Worm (Caenorhabditis elegans) whole organism, young adult: ENCODE results near the gene hut-1.

Experiments
- B0336.3 ChIP-seq: fragments of 200-800 bp; sonication (Bioruptor generic); IDR thresholded peaks from 2 replicates; pipeline ENCODE4 v1.3.6; 2022; ENCODE audit warnings: missing genetic modification characterization, missing compliant biosample characterization
- F39B2.1 ChIP-seq: fragments of 200-800 bp; sonication (Bioruptor generic); IDR thresholded peaks from 2 replicates; pipeline ENCODE4 v1.3.6; 2022; ENCODE audit warnings: missing genetic modification reagents, missing genetic modification characterization, missing compliant biosample characterization
- F52B5.7 ChIP-seq: sonication (generic microtip); optimal IDR thresholded peaks from 2 replicates; lab custom pipeline; 2016; ENCODE audit warnings: mild to moderate bottlenecking, missing genetic modification characterization, missing compliant biosample characterization
- F55B11.4 ChIP-seq: sonication (generic microtip); optimal IDR thresholded peaks from 2 replicates; lab custom pipeline; 2016; ENCODE audit warnings: missing compliant biosample characterization, missing genetic modification characterization, borderline replicate concordance; ENCODE audit not compliant: insufficient read depth
- K11D2.4 ChIP-seq: fragments of 200-800 bp; sonication (Bioruptor generic); IDR thresholded peaks from 2 replicates; pipeline ENCODE4 v1.3.6; 2022; ENCODE audit warnings: missing genetic modification reagents, missing genetic modification characterization, missing compliant biosample characterization
- Y53G8AR.9 ChIP-seq: fragments of 200-800 bp; sonication (Bioruptor generic); conservative IDR thresholded peaks from 2 replicates; pipeline ENCODE4 v1.3.6; 2022; ENCODE audit warnings: missing genetic modification reagents, missing genetic modification characterization, missing compliant biosample characterization
- Y79H2A.3 ChIP-seq: fragments of 200-800 bp; sonication (Bioruptor generic); conservative IDR thresholded peaks from 2 replicates; pipeline ENCODE4 v1.3.6; 2022; ENCODE audit warnings: missing genetic modification reagents, missing genetic modification characterization, missing compliant biosample characterization
- ama-1 ChIP-seq, 3 experiments: fragments of 150-350 bp in 1 of 3; sonication (generic microtip) in 2 of 3; optimal IDR thresholded peaks; 2 replicates each; lab custom pipeline; 2014 to 2018; ENCODE audit warnings: missing biosample characterization in 2 of 3, missing genetic modification characterization in 2 of 3, missing genetic modification reagents in 2 of 3
- aptf-3 ChIP-seq: fragments of 200-800 bp; sonication (Bioruptor generic); IDR thresholded peaks from 2 replicates; pipeline ENCODE4 v1.3.6; 2022; ENCODE audit warnings: missing genetic modification characterization, missing compliant biosample characterization
- attf-6 ChIP-seq: fragments of 200-800 bp; sonication (Bioruptor generic); IDR thresholded peaks from 2 replicates; pipeline ENCODE4 v1.3.6; 2022; ENCODE audit warnings: missing genetic modification reagents, missing genetic modification characterization, missing compliant biosample characterization
- bed-1 ChIP-seq: fragments of 200-800 bp; sonication (Bioruptor generic); IDR thresholded peaks from 2 replicates; pipeline ENCODE4 v1.3.6; 2022; ENCODE audit warnings: missing genetic modification reagents, missing genetic modification characterization, missing compliant biosample characterization
- ccch-3 ChIP-seq: fragments of 200-800 bp; sonication (Bioruptor generic); optimal IDR thresholded peaks from 2 replicates; lab custom pipeline; 2018; ENCODE audit warnings: mild to moderate bottlenecking, missing genetic modification characterization, missing compliant biosample characterization
- cebp-2 ChIP-seq: fragments of 200-800 bp; sonication (Bioruptor generic); IDR thresholded peaks from 2 replicates; pipeline ENCODE4 v1.3.6; 2022; ENCODE audit warnings: missing genetic modification characterization, missing compliant biosample characterization
- ceh-58 ChIP-seq: fragments of 200-800 bp; sonication (Bioruptor generic); IDR thresholded peaks from 2 replicates; pipeline ENCODE4 v1.3.6; 2022; ENCODE audit warnings: missing genetic modification characterization, missing compliant biosample characterization
- ceh-91 ChIP-seq: fragments of 200-800 bp; sonication (Bioruptor generic); IDR thresholded peaks from 2 replicates; pipeline ENCODE4 v1.3.6; 2022; ENCODE audit warnings: missing genetic modification reagents, missing genetic modification characterization, missing compliant biosample characterization
- chd-7 ChIP-seq: sonication (generic microtip); optimal IDR thresholded peaks from 2 replicates; lab custom pipeline; 2016; ENCODE audit warnings: mild to moderate bottlenecking, missing genetic modification characterization, moderate library complexity, missing compliant biosample characterization
- die-1 ChIP-seq: sonication (generic microtip); optimal IDR thresholded peaks from 2 replicates; lab custom pipeline; 2016; ENCODE audit warnings: missing genotype, mild to moderate bottlenecking, missing genetic modification characterization, missing compliant biosample characterization
- egl-18 ChIP-seq: fragments of 200-800 bp; sonication (Bioruptor generic); IDR thresholded peaks from 2 replicates; pipeline ENCODE4 v1.3.6; 2022; ENCODE audit warnings: missing genetic modification reagents, missing genetic modification characterization, missing compliant biosample characterization
- ekl-4 ChIP-seq: fragments of 200-800 bp; sonication (Bioruptor generic); IDR thresholded peaks from 2 replicates; pipeline ENCODE4 v1.3.6; 2022; ENCODE audit warnings: missing genetic modification reagents, missing genetic modification characterization, missing compliant biosample characterization
- hsf-1 ChIP-seq: fragments of 200-800 bp; sonication (Bioruptor generic); IDR thresholded peaks from 2 replicates; pipeline ENCODE4 v1.3.6; 2022; ENCODE audit warnings: missing genetic modification reagents, missing genetic modification characterization, missing compliant biosample characterization
- lin-54 ChIP-seq: fragments of 200-800 bp; sonication (Bioruptor generic); optimal IDR thresholded peaks from 2 replicates; lab custom pipeline; 2018; ENCODE audit warnings: mild to moderate bottlenecking, missing genetic modification characterization, missing compliant biosample characterization
- lir-1 ChIP-seq: fragments of 200-800 bp; sonication (Bioruptor generic); conservative IDR thresholded peaks from 2 replicates; pipeline ENCODE4 v1.3.6; 2022; ENCODE audit warnings: missing genetic modification reagents, missing genetic modification characterization, missing compliant biosample characterization
- lsl-1 ChIP-seq: fragments of 200-800 bp; sonication (Bioruptor generic); optimal IDR thresholded peaks from 2 replicates; lab custom pipeline; 2018; ENCODE audit warnings: mild to moderate bottlenecking, missing genetic modification characterization, moderate library complexity, missing compliant biosample characterization
- lsy-27 ChIP-seq: sonication (generic microtip); optimal IDR thresholded peaks from 2 replicates; lab custom pipeline; 2017; ENCODE audit warnings: missing genetic modification characterization, mild to moderate bottlenecking, missing compliant biosample characterization, antibody characterized with exemption, missing genotype, borderline replicate concordance; ENCODE audit not compliant: insufficient read depth
- madf-10 ChIP-seq: sonication (generic microtip); optimal IDR thresholded peaks from 2 replicates; lab custom pipeline; 2016; ENCODE audit warnings: mild to moderate bottlenecking, missing genetic modification characterization, missing compliant biosample characterization
- madf-3 ChIP-seq: fragments of 200-800 bp; sonication (Bioruptor generic); IDR thresholded peaks from 2 replicates; pipeline ENCODE4 v1.3.6; 2022; ENCODE audit warnings: missing genetic modification reagents, missing genetic modification characterization, missing compliant biosample characterization
- madf-6 ChIP-seq: fragments of 200-800 bp; sonication (Bioruptor generic); IDR thresholded peaks from 2 replicates; pipeline ENCODE4 v1.3.6; 2022; ENCODE audit warnings: missing genetic modification reagents, missing genetic modification characterization, missing compliant biosample characterization
- mcd-1 ChIP-seq: fragments of 200-800 bp; sonication (Bioruptor generic); IDR thresholded peaks from 2 replicates; pipeline ENCODE4 v1.3.6; 2022; ENCODE audit warnings: missing genetic modification reagents, missing genetic modification characterization, missing compliant biosample characterization
- mel-28 ChIP-seq: sonication (generic microtip); optimal IDR thresholded peaks from 2 replicates; lab custom pipeline; 2016; ENCODE audit warnings: borderline replicate concordance, mild to moderate bottlenecking, missing genetic modification characterization, missing compliant biosample characterization
- nfya-2 ChIP-seq: fragments of 200-800 bp; sonication (Bioruptor generic); IDR thresholded peaks from 2 replicates; pipeline ENCODE4 v1.3.6; 2022; ENCODE audit warnings: missing genetic modification reagents, missing genetic modification characterization, missing compliant biosample characterization
- nfyb-1 ChIP-seq: fragments of 200-800 bp; sonication (Bioruptor generic); IDR thresholded peaks from 2 replicates; pipeline ENCODE4 v1.3.6; 2022; ENCODE audit warnings: missing genetic modification reagents, missing genetic modification characterization, missing compliant biosample characterization
- nhr-27 ChIP-seq: fragments of 200-800 bp; sonication (Bioruptor generic); optimal IDR thresholded peaks from 2 replicates; lab custom pipeline; 2018; ENCODE audit warnings: mild to moderate bottlenecking, missing genetic modification characterization, moderate library complexity, missing compliant biosample characterization
- sdz-38 ChIP-seq: sonication (generic microtip); optimal IDR thresholded peaks from 2 replicates; lab custom pipeline; 2016; ENCODE audit warnings: missing genotype, missing genetic modification characterization, missing compliant biosample characterization
- snpc-1.3 ChIP-seq: sonication (generic microtip); optimal IDR thresholded peaks from 2 replicates; lab custom pipeline; 2017; ENCODE audit warnings: missing genetic modification characterization, mild to moderate bottlenecking, missing compliant biosample characterization, antibody characterized with exemption, moderate library complexity, missing genotype, missing genetic modification reagents; ENCODE audit not compliant: insufficient read depth
- snpc-3.4 ChIP-seq: sonication (generic microtip); optimal IDR thresholded peaks from 2 replicates; lab custom pipeline; 2017; ENCODE audit warnings: missing genetic modification characterization, mild to moderate bottlenecking, missing compliant biosample characterization, antibody characterized with exemption, moderate library complexity, missing genotype, missing genetic modification reagents
- tbp1 ChIP-seq: fragments of 200-800 bp; sonication (Bioruptor generic); optimal IDR thresholded peaks from 2 replicates; lab custom pipeline; 2018; ENCODE audit warnings: mild to moderate bottlenecking, missing genetic modification characterization, missing compliant biosample characterization
- tlf-1 ChIP-seq: fragments of 200-800 bp; sonication (Bioruptor generic); optimal IDR thresholded peaks from 2 replicates; lab custom pipeline; 2018; ENCODE audit warnings: mild to moderate bottlenecking, missing genetic modification characterization, missing compliant biosample characterization
- zfh-2 ChIP-seq: fragments of 200-800 bp; sonication (Bioruptor generic); conservative IDR thresholded peaks from 2 replicates; pipeline ENCODE4 v1.3.6; 2022; ENCODE audit warnings: missing genetic modification reagents, missing genetic modification characterization, missing compliant biosample characterization
- ztf-25 ChIP-seq: fragments of 200-800 bp; sonication (Bioruptor generic); IDR thresholded peaks from 2 replicates; pipeline ENCODE4 v1.3.6; 2022; ENCODE audit warnings: missing genetic modification reagents, missing genetic modification characterization, missing compliant biosample characterization
- ztf-3 ChIP-seq: fragments of 200-800 bp; sonication (Bioruptor generic); optimal IDR thresholded peaks from 2 replicates; lab custom pipeline; 2018; ENCODE audit warnings: mild to moderate bottlenecking, missing genetic modification characterization, missing compliant biosample characterization

hut-1 gene

ce11 chrIII:12685372-12686298 is 25.7 kb upstream of the hut-1 start (continued):
- 0 out of 2 replicates have a peak, but pooled peaks have one; percentile 21 for TF ChIP-seq egl-18 (GFP tag; lab: Robert Waterston, UW)
- no peak for TF ChIP-seq aptf-3 (GFP tag; lab: Robert Waterston, UW)
- TF ChIP-seq madf-6 (GFP tag; lab: Robert Waterston, UW): peak; percentile 30; the same call in 1 of the 2 replicates
- no peak for TF ChIP-seq ceh-91 (GFP tag; lab: Robert Waterston, UW)
- TF ChIP-seq ccch-3 (GFP tag; lab: Kevin White, UChicago): no peak
- no peak for TF ChIP-seq madf-10 (tag; lab: Kevin White, UChicago)

ce11 chrIII:12686457-12687250 is 24.7 kb upstream of the hut-1 start:
- TF ChIP-seq mel-28 (tag; lab: Kevin White, UChicago) (peak; percentile 48), snpc-3.4 (tag; lab: Kevin White, UChicago) (peak; percentile 31), ztf-25 (GFP tag; lab: Robert Waterston, UW) (0 out of 2 replicates have a peak, but pooled peaks have one; percentile 49), nhr-27 (tag; lab: Kevin White, UChicago) (no peak), F39B2.1 (GFP tag; lab: Robert Waterston, UW) (peak; percentile 32; the same call in 1 of the 2 replicates), Y53G8AR.9 (peak; percentile 77), mcd-1 (GFP tag; lab: Robert Waterston, UW) (0 out of 2 replicates have a peak, but pooled peaks have one; percentile 27), tlf-1 (peak; percentile 29), madf-3 (GFP tag; lab: Robert Waterston, UW) (peak; percentile 92), Y79H2A.3 (0 out of 2 replicates have a peak, but pooled peaks have one; percentile 32), F55B11.4 (tag; lab: Kevin White, UChicago) (no peak), cebp-2 (no peak), chd-7 (tag; lab: Kevin White, UChicago) (peak; percentile 43), tbp1 (peak; percentile 29), egl-18 (GFP tag; lab: Robert Waterston, UW) (no peak), lsl-1 (peak; percentile 6), ztf-3 (no peak), sdz-38 (tag; lab: Kevin White, UChicago) (no peak), F52B5.7 (peak; percentile 33), ceh-58 (0 out of 2 replicates have a peak, but pooled peaks have one; percentile 65), K11D2.4 (GFP tag; lab: Robert Waterston, UW) (no peak), snpc-1.3 (tag; lab: Kevin White, UChicago) (peak; percentile 3), ekl-4 (peak; percentile 78; the same call in 1 of the 2 replicates), nfya-2 (GFP tag; lab: Robert Waterston, UW) (no peak), aptf-3 (GFP tag; lab: Robert Waterston, UW) (0 out of 2 replicates have a peak, but pooled peaks have one; percentile 72), lir-1 (no peak), hsf-1 (GFP tag; lab: Robert Waterston, UW) (peak; percentile 53; the same call in 1 of the 2 replicates), madf-6 (GFP tag; lab: Robert Waterston, UW) (peak; percentile 70), nfyb-1 (GFP tag; lab: Robert Waterston, UW) (peak; percentile 35; the same call in 1 of the 2 replicates), die-1 (tag; lab: Kevin White, UChicago) (peak; percentile 21), bed-1 (0 out of 2 replicates have a peak, but pooled peaks have one; percentile 18), lsy-27 (tag; lab: Kevin White, UChicago) (no peak), zfh-2 (GFP tag; lab: Robert Waterston, UW) (peak; percentile 33; the same call in 1 of the 2 replicates), attf-6 (GFP tag; lab: Robert Waterston, UW) (peak; percentile 39; the same call in 1 of the 2 replicates), ama-1 (optimal IDR thresholded peaks at IDR 0.05; lab: Kevin White, UChicago) (no peak), ama-1 (GFP tag; optimal IDR thresholded peaks at IDR 0.05; lab: Kevin White, UChicago) (peak in 1 of 2 experiments; percentile 23), B0336.3 (GFP tag; lab: Robert Waterston, UW) (peak; percentile 67; the same call in 1 of the 2 replicates), lin-54 (GFP tag; lab: Kevin White, UChicago) (peak; percentile 47)
